Fruit fly (Drosophila melanogaster) whole organism, embryonic: ENCODE data around the gene CG11674.

ENCODE experiments used
- Ada2b ChIP-seq: fragments of 200-800 bp; sonication (Bioruptor generic); IDR thresholded peaks from 2 replicates; pipeline ENCODE4 v1.3.6; 2022; ENCODE audit warnings: missing biosample characterization, missing genetic modification characterization
- Bdp1 ChIP-seq: fragments of 200-800 bp; sonication (Bioruptor generic); optimal IDR thresholded peaks from 3 replicates; lab custom pipeline; 2016; ENCODE audit warnings: missing biosample characterization, missing genetic modification characterization
- CG10366 ChIP-seq: fragments of 200-800 bp; sonication (Bioruptor generic); IDR thresholded peaks from 2 replicates; pipeline ENCODE4 v1.3.6; 2022; ENCODE audit warnings: missing biosample characterization, missing genetic modification characterization
- CG10431 ChIP-seq: fragments of 200-800 bp; sonication (Bioruptor generic); optimal IDR thresholded peaks from 3 replicates; lab custom pipeline; 2018; ENCODE audit warnings: missing biosample characterization, mild to moderate bottlenecking, missing genetic modification characterization
- CG1233 ChIP-seq: fragments of 200-800 bp; sonication (Bioruptor generic); optimal IDR thresholded peaks from 4 replicates; lab custom pipeline; 2018; ENCODE audit warnings: missing biosample characterization, mild to moderate bottlenecking, missing genetic modification characterization
- CG13775 ChIP-seq: fragments of 200-800 bp; sonication (Bioruptor generic); optimal IDR thresholded peaks from 3 replicates; lab custom pipeline; 2017; ENCODE audit warnings: missing biosample characterization, mild to moderate bottlenecking, missing genetic modification characterization
- CG17186 ChIP-seq: fragments of 200-800 bp; sonication (Bioruptor generic); optimal IDR thresholded peaks from 3 replicates; lab custom pipeline; 2017; ENCODE audit warnings: missing biosample characterization, missing genetic modification reagents, missing genetic modification characterization
- CG1832 ChIP-seq: fragments of 200-800 bp; sonication (Bioruptor generic); optimal IDR thresholded peaks from 2 replicates; lab custom pipeline; 2017; ENCODE audit warnings: missing biosample characterization, mild to moderate bottlenecking, missing genetic modification characterization, inconsistent platforms
- CG2129 ChIP-seq: fragments of 200-800 bp; sonication (Bioruptor generic); IDR thresholded peaks from 2 replicates; pipeline ENCODE4 v1.3.6; 2022; ENCODE audit warnings: missing biosample characterization, missing genetic modification characterization; ENCODE audit not compliant: partially characterized antibody
- CG2678 ChIP-seq: fragments of 200-800 bp; sonication (Bioruptor generic); optimal IDR thresholded peaks from 3 replicates; lab custom pipeline; 2019; ENCODE audit warnings: missing biosample characterization, mild to moderate bottlenecking, missing genetic modification characterization, moderate library complexity
- CG3065 ChIP-seq: fragments of 200-800 bp; sonication (Bioruptor generic); optimal IDR thresholded peaks from 2 replicates; lab custom pipeline; 2016; ENCODE audit warnings: missing biosample characterization, missing genetic modification characterization
- CG33213 ChIP-seq: fragments of 200-800 bp; sonication (Bioruptor generic); optimal IDR thresholded peaks from 3 replicates; lab custom pipeline; 2016; ENCODE audit warnings: missing biosample characterization, missing genetic modification characterization
- CG33557 ChIP-seq: fragments of 200-800 bp; sonication (Bioruptor generic); optimal IDR thresholded peaks from 2 replicates; lab custom pipeline; 2019; ENCODE audit warnings: missing biosample characterization, mild to moderate bottlenecking, missing genetic modification characterization, moderate library complexity
- CG42726 ChIP-seq: fragments of 200-800 bp; sonication (Bioruptor generic); IDR thresholded peaks from 2 replicates; pipeline ENCODE4 v1.3.6; 2022; ENCODE audit warnings: missing biosample characterization, missing genetic modification characterization; ENCODE audit not compliant: partially characterized antibody
- CG6683 ChIP-seq: fragments of 200-800 bp; sonication (Bioruptor generic); optimal IDR thresholded peaks from 2 replicates; lab custom pipeline; 2017; ENCODE audit warnings: missing biosample characterization, mild to moderate bottlenecking, missing genetic modification characterization, missing genetic modification reagents
- CG6813 ChIP-seq: fragments of 200-800 bp; sonication (Bioruptor generic); optimal IDR thresholded peaks from 2 replicates; lab custom pipeline; 2017; ENCODE audit warnings: missing biosample characterization, missing genetic modification characterization, mild to moderate bottlenecking, moderate library complexity, missing genetic modification reagents
- CG8388 ChIP-seq: fragments of 200-800 bp; sonication (Bioruptor generic); optimal IDR thresholded peaks from 2 replicates; lab custom pipeline; 2019; ENCODE audit warnings: missing biosample characterization, mild to moderate bottlenecking, missing genetic modification characterization, moderate library complexity
- CG8765 ChIP-seq: fragments of 200-800 bp; sonication (Bioruptor generic); IDR thresholded peaks from 2 replicates; pipeline ENCODE4 v1.3.6; 2022; ENCODE audit warnings: missing biosample characterization, missing genetic modification characterization
- CG9437 ChIP-seq: fragments of 200-800 bp; sonication (Bioruptor generic); optimal IDR thresholded peaks from 2 replicates; lab custom pipeline; 2018; ENCODE audit warnings: missing biosample characterization, mild to moderate bottlenecking, missing genetic modification characterization
- CG9932 ChIP-seq: fragments of 200-800 bp; sonication (Bioruptor generic); IDR thresholded peaks from 2 replicates; pipeline ENCODE4 v1.3.6; 2022; ENCODE audit warnings: missing biosample characterization, missing genetic modification characterization
- D19B ChIP-seq: fragments of 200-800 bp; sonication (Bioruptor generic); optimal IDR thresholded peaks from 2 replicates; lab custom pipeline; 2017; ENCODE audit warnings: missing biosample characterization, mild to moderate bottlenecking, missing genetic modification characterization
- Dbx ChIP-seq: fragments of 200-800 bp; sonication (Bioruptor generic); IDR thresholded peaks from 3 replicates; pipeline ENCODE4 v1.3.6; 2022; ENCODE audit warnings: missing biosample characterization, missing genetic modification characterization
- Deaf1 ChIP-seq: fragments of 200-800 bp; optimal IDR thresholded peaks from 3 replicates; lab custom pipeline; 2019; ENCODE audit warnings: missing biosample characterization, mild to moderate bottlenecking, missing genetic modification characterization, moderate library complexity
- Dip2 ChIP-seq: fragments of 200-800 bp; sonication (Bioruptor generic); IDR thresholded peaks from 2 replicates; pipeline ENCODE4 v1.3.6; 2022; ENCODE audit warnings: missing biosample characterization, missing genetic modification characterization
- Dp ChIP-seq: fragments of 200-800 bp; sonication (Bioruptor generic); optimal IDR thresholded peaks from 2 replicates; lab custom pipeline; 2018; ENCODE audit warnings: missing biosample characterization, mild to moderate bottlenecking, missing genetic modification characterization, moderate library complexity
- Fer2 ChIP-seq: fragments of 200-800 bp; sonication (Bioruptor generic); optimal IDR thresholded peaks from 2 replicates; lab custom pipeline; 2018; ENCODE audit warnings: missing biosample characterization, mild to moderate bottlenecking, missing genetic modification characterization, moderate library complexity
- Max ChIP-seq: fragments of 200-800 bp; sonication (Bioruptor generic); optimal IDR thresholded peaks from 2 replicates; lab custom pipeline; 2016; ENCODE audit warnings: missing biosample characterization, mild to moderate bottlenecking, missing genetic modification characterization
- Med ChIP-seq: fragments of 200-800 bp; sonication (Bioruptor generic); peaks from one replicate; lab custom pipeline; 2016; ENCODE audit warnings: missing biosample characterization, missing genetic modification characterization, mild to moderate bottlenecking, inconsistent platforms, moderate library complexity
- Mrtf ChIP-seq: fragments of 200-800 bp; sonication (Bioruptor generic); IDR thresholded peaks from 3 replicates; pipeline ENCODE4 v1.3.6; 2022; ENCODE audit warnings: missing biosample characterization, missing genetic modification characterization
- Opbp ChIP-seq: fragments of 200-800 bp; sonication (Bioruptor generic); IDR thresholded peaks from 3 replicates; pipeline ENCODE4 v1.3.6; 2022; ENCODE audit warnings: missing biosample characterization, missing genetic modification characterization; ENCODE audit not compliant: partially characterized antibody
- Rfx ChIP-seq: fragments of 200-800 bp; sonication (Bioruptor generic); IDR thresholded peaks from 2 replicates; pipeline ENCODE4 v1.3.6; 2022; ENCODE audit warnings: missing biosample characterization, missing genetic modification characterization
- Sry-δ ChIP-seq: fragments of 200-800 bp; sonication (Bioruptor generic); optimal IDR thresholded peaks from 2 replicates; lab custom pipeline; 2016; ENCODE audit warnings: missing biosample characterization, missing genetic modification characterization
- Trl ChIP-seq, 3 experiments: fragments of >200 bp in 2 of 3; fragments of 200-800 bp in 1 of 3; sonication (Bioruptor generic) in 1 of 3; optimal IDR thresholded peaks; 2 replicates in 1 of 3; 3 replicates in 2 of 3; lab custom pipeline; 2016 to 2017; ENCODE audit warnings: missing biosample characterization in 1 of 3, missing genetic modification characterization in 1 of 3
- bowl ChIP-seq: fragments of 200-800 bp; sonication (Bioruptor generic); IDR thresholded peaks from 2 replicates; pipeline ENCODE4 v1.3.6; 2022; ENCODE audit warnings: missing biosample characterization, missing genetic modification characterization
- dpn ChIP-seq, 2 experiments: fragments of 200-800 bp; sonication (Bioruptor generic); optimal IDR thresholded peaks; 3 replicates each; lab custom pipeline; 2016; ENCODE audit warnings: missing biosample characterization in 2 of 2, missing genetic modification characterization in 2 of 2
- ems ChIP-seq: fragments of 200-800 bp; sonication (Bioruptor generic); optimal IDR thresholded peaks from 3 replicates; lab custom pipeline; 2016; ENCODE audit warnings: missing biosample characterization, missing genetic modification characterization
- fd3F ChIP-seq: fragments of 200-800 bp; sonication (Bioruptor generic); optimal IDR thresholded peaks from 2 replicates; lab custom pipeline; 2018; ENCODE audit warnings: missing biosample characterization, mild to moderate bottlenecking, missing genetic modification characterization, moderate library complexity
- ham ChIP-seq: fragments of 200-800 bp; sonication (Bioruptor generic); IDR thresholded peaks from 2 replicates; pipeline ENCODE4 v1.3.6; 2022; ENCODE audit warnings: missing biosample characterization, missing genetic modification characterization
- hb ChIP-seq: fragments of 200-800 bp; sonication (Bioruptor generic); IDR thresholded peaks from 3 replicates; pipeline ENCODE4 v1.3.6; 2022; ENCODE audit warnings: missing biosample characterization, missing genetic modification characterization; ENCODE audit not compliant: partially characterized antibody
- jigr1 ChIP-seq: fragments of 200-800 bp; sonication (Bioruptor generic); IDR thresholded peaks from 3 replicates; pipeline ENCODE4 v1.3.6; 2022; ENCODE audit warnings: missing biosample characterization, missing genetic modification characterization
- lab ChIP-seq: fragments of 200-800 bp; sonication (Bioruptor generic); optimal IDR thresholded peaks from 3 replicates; lab custom pipeline; 2017; ENCODE audit warnings: missing biosample characterization, missing genetic modification characterization, mild to moderate bottlenecking, moderate library complexity, missing genetic modification reagents
- mam ChIP-seq: fragments of 200-800 bp; sonication (Bioruptor generic); optimal IDR thresholded peaks from 3 replicates; lab custom pipeline; 2016; ENCODE audit warnings: missing biosample characterization, missing genetic modification characterization
- nom ChIP-seq: fragments of 200-800 bp; sonication (Bioruptor generic); optimal IDR thresholded peaks from 2 replicates; lab custom pipeline; 2017; ENCODE audit warnings: missing biosample characterization, missing genetic modification characterization, mild to moderate bottlenecking, moderate library complexity, missing genetic modification reagents
- pfk ChIP-seq: fragments of 200-800 bp; sonication (Bioruptor generic); optimal IDR thresholded peaks from 2 replicates; lab custom pipeline; 2018; ENCODE audit warnings: missing biosample characterization, mild to moderate bottlenecking, missing genetic modification characterization, moderate library complexity
- pnt ChIP-seq: fragments of 200-800 bp; sonication (Bioruptor generic); optimal IDR thresholded peaks from 3 replicates; lab custom pipeline; 2016; ENCODE audit warnings: missing biosample characterization, missing genetic modification characterization
- rib ChIP-seq: fragments of 200-800 bp; sonication (Bioruptor generic); IDR thresholded peaks from 2 replicates; pipeline ENCODE4 v1.3.6; 2022; ENCODE audit warnings: missing biosample characterization, missing genetic modification characterization
- shn ChIP-seq: fragments of 200-800 bp; sonication (Bioruptor generic); optimal IDR thresholded peaks from 3 replicates; lab custom pipeline; 2016; ENCODE audit warnings: missing biosample characterization, missing genetic modification characterization
- sna ChIP-seq: fragments of 200-800 bp; sonication (Bioruptor generic); IDR thresholded peaks from 2 replicates; pipeline ENCODE4 v1.3.6; 2022; ENCODE audit warnings: missing biosample characterization, missing genetic modification characterization; ENCODE audit not compliant: partially characterized antibody
- tx ChIP-seq: fragments of 200-800 bp; sonication (Bioruptor generic); optimal IDR thresholded peaks from 2 replicates; lab custom pipeline; 2016; ENCODE audit warnings: missing biosample characterization, missing genetic modification characterization
- vvl ChIP-seq: fragments of 200-800 bp; sonication (Bioruptor generic); IDR thresholded peaks from 2 replicates; pipeline ENCODE4 v1.3.6; 2022; ENCODE audit warnings: missing biosample characterization, missing genetic modification characterization

CG11674 gene

DNA sequence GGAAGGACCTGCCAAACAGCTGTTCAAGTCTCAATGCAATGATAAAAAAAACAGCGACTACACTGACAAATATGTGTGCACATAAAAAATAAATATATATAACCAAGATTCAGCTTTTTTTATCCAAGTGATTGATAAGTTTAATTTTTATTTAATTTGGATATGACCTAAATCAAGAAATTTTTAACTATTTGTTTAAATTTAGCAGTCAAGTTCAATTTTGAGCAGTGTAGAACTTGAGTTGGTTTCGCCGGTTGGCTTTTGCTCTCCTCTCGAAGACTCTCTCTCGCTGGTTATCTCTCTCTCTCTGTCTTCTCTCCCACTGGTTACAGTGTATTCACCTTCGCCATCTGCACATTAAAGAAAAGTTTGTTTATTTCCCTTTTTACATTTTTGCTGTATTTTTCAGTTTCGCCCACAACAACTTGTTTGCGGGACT is 7.6 kb downstream of the CG11674 start (continued):
- TF ChIP-seq CG33557, result peak; percentile 72
- TF ChIP-seq hb (GFP tag; lab: Robert Waterston, UW), result no peak
- TF ChIP-seq sna (GFP tag; lab: Robert Waterston, UW), result no peak
- TF ChIP-seq bowl (GFP tag; lab: Robert Waterston, UW), result peak; percentile 61; the same call in 1 of the 2 replicates
- peak; percentile 85 for TF ChIP-seq CG9932 (GFP tag; lab: Robert Waterston, UW)
- TF ChIP-seq CG6813, result peak; percentile 83
- no peak for TF ChIP-seq CG42726 (GFP tag; lab: Robert Waterston, UW)
- TF ChIP-seq ems, result peak; percentile 44
- TF ChIP-seq CG8388 (GFP tag; lab: Kevin White, UChicago), result peak; percentile 89
- peak; percentile 75 for TF ChIP-seq CG9437 (GFP tag; lab: Kevin White, UChicago)
- peak; percentile 93 for TF ChIP-seq Ada2b (GFP tag; lab: Robert Waterston, UW)
- peak; percentile 82 for TF ChIP-seq CG10366 (GFP tag; lab: Robert Waterston, UW)
- TF ChIP-seq Dip2 (GFP tag; lab: Robert Waterston, UW), result no peak
- TF ChIP-seq Max (GFP tag; lab: Kevin White, UChicago), result peak; percentile 71
- TF ChIP-seq D19B, result peak; percentile 74
- peak; percentile 52 for TF ChIP-seq Bdp1 (GFP tag; lab: Kevin White, UChicago)
- peak; percentile 46; the same call in 1 of the 2 replicates for TF ChIP-seq ham
- no peak for TF ChIP-seq CG1832 (GFP tag; lab: Kevin White, UChicago)
- no peak for TF ChIP-seq CG2129 (GFP tag; lab: Robert Waterston, UW)
- TF ChIP-seq nom (GFP tag; lab: Kevin White, UChicago), result peak; percentile 96
- no peak for TF ChIP-seq Dp (GFP tag; lab: Kevin White, UChicago)
- TF ChIP-seq CG13775 (GFP tag; lab: Kevin White, UChicago), result peak; percentile 81
- TF ChIP-seq CG1233 (GFP tag; lab: Kevin White, UChicago), result peak; percentile 83
- TF ChIP-seq Fer2 (tag; lab: Kevin White, UChicago), result peak; percentile 71
- peak; percentile 13 for TF ChIP-seq CG33213 (GFP tag; lab: Kevin White, UChicago)
- peak; percentile 70 to 76 for TF ChIP-seq Trl (optimal IDR thresholded peaks at IDR 0.05; lab: Kevin White, UChicago)
- peak; percentile 37 for TF ChIP-seq Trl (GFP tag; optimal IDR thresholded peaks at IDR 0.05; lab: Kevin White, UChicago)
- peak; percentile 62 for TF ChIP-seq mam
- peak; percentile 78 for TF ChIP-seq Mrtf (GFP tag; lab: Robert Waterston, UW)
- peak; percentile 69 for TF ChIP-seq rib (GFP tag; lab: Robert Waterston, UW)
- no peak for TF ChIP-seq pfk
- no peak for TF ChIP-seq CG17186 (GFP tag; lab: Kevin White, UChicago)
- TF ChIP-seq Sry-δ, result peak; percentile 26
- peak; percentile 94 for TF ChIP-seq vvl (GFP tag; lab: Robert Waterston, UW)
- peak; percentile 92 for TF ChIP-seq Rfx (GFP tag; lab: Robert Waterston, UW)
- TF ChIP-seq CG10431 (GFP tag; lab: Kevin White, UChicago), result no peak
- peak; percentile 92 for TF ChIP-seq CG2678 (tag; lab: Kevin White, UChicago)
- TF ChIP-seq CG3065 (GFP tag; lab: Kevin White, UChicago), result peak; percentile 16
- TF ChIP-seq fd3F (GFP tag; lab: Kevin White, UChicago), result peak; percentile 81
- TF ChIP-seq CG8765 (GFP tag; lab: Robert Waterston, UW), result peak; percentile 62
- TF ChIP-seq Deaf1 (tag; lab: Kevin White, UChicago), result peak; percentile 67
- TF ChIP-seq dpn (GFP tag; optimal IDR thresholded peaks at IDR 0.05; lab: Kevin White, UChicago), result peak; percentile 83 to 86
- peak; percentile 93 for TF ChIP-seq lab
- peak; percentile 41 for TF ChIP-seq tx (GFP tag; lab: Kevin White, UChicago)
- TF ChIP-seq shn (GFP tag; lab: Kevin White, UChicago), result no peak
- peak; percentile 73 for TF ChIP-seq pnt (GFP tag; lab: Kevin White, UChicago)
- TF ChIP-seq jigr1 (GFP tag; lab: Robert Waterston, UW), result 0 out of 3 replicates have a peak, but pooled peaks have one; percentile 44
- TF ChIP-seq Dbx (GFP tag; lab: Robert Waterston, UW), result peak; percentile 87
- no peak for TF ChIP-seq Opbp (GFP tag; lab: Robert Waterston, UW)
- peak; percentile 94 for TF ChIP-seq Med (GFP tag; lab: Kevin White, UChicago)
- TF ChIP-seq CG6683, result peak; percentile 79
